Fruit fly (Drosophila melanogaster): ENCODE results near the gene CG5906.
A peak's percentile ranks its signal among the peaks of the same experiment; 100 is the strongest.

CG5906 gene

dm6 chr3L:11869328-11869727, 1.8 kb downstream of the CG5906 start (continued):
- no peak for TF ChIP-seq nmo (GFP tag; optimal IDR thresholded peaks at IDR 0.05)
- peak; percentile 29 for TF ChIP-seq Meics (GFP tag; optimal IDR thresholded peaks at IDR 0.05)
- peak; percentile 16 for TF ChIP-seq cwo (GFP tag; optimal IDR thresholded peaks at IDR 0.05)
- TF ChIP-seq bcd (GFP tag; optimal IDR thresholded peaks at IDR 0.05), result peak; percentile 1
- TF ChIP-seq dmrt99B (tag; optimal IDR thresholded peaks at IDR 0.05), result peak; percentile 11
- no peak for TF ChIP-seq h (optimal IDR thresholded peaks at IDR 0.05)
- TF ChIP-seq CG32532 (GFP tag; IDR thresholded peaks at IDR 0.05), result peak; percentile 40; the same call in 1 of the 2 replicates
- TF ChIP-seq Hmr (GFP tag; optimal IDR thresholded peaks at IDR 0.05), result peak; percentile 44
- TF ChIP-seq CG2678 (tag; optimal IDR thresholded peaks at IDR 0.05), result peak; percentile 44
- TF ChIP-seq CG12769 (tag; optimal IDR thresholded peaks at IDR 0.05), result peak; percentile 51
- peak; percentile 39 for TF ChIP-seq Hand (GFP tag; optimal IDR thresholded peaks at IDR 0.05)
- TF ChIP-seq CG8290 (GFP tag; optimal IDR thresholded peaks at IDR 0.05), result no peak
- TF ChIP-seq CG8290 (tag; optimal IDR thresholded peaks at IDR 0.05), result peak in 1 of 2 experiments; percentile 42
- no peak for TF ChIP-seq GATAe (GFP tag; conservative IDR thresholded peaks at IDR 0.05)
- no peak for TF ChIP-seq pan (optimal IDR thresholded peaks at IDR 0.05)
- peak in 1 of 2 experiments; percentile 25 for TF ChIP-seq pan (GFP tag; optimal IDR thresholded peaks at IDR 0.05 in 1 of 2, IDR thresholded peaks at IDR 0.05 in 1 of 2)
- peak; percentile 24 for TF ChIP-seq grau (tag; optimal IDR thresholded peaks at IDR 0.05)
- TF ChIP-seq lab (GFP tag; optimal IDR thresholded peaks at IDR 0.05), result peak; percentile 39
- peak in 1 of 2 experiments; percentile 25 for TF ChIP-seq Hr51 (GFP tag; optimal IDR thresholded peaks at IDR 0.05)
- TF ChIP-seq CG7839 (tag; optimal IDR thresholded peaks at IDR 0.05), result peak; percentile 15
- TF ChIP-seq CG18599 (GFP tag; optimal IDR thresholded peaks at IDR 0.05), result peak; percentile 55
- no peak for TF ChIP-seq Sox100B (GFP tag; optimal IDR thresholded peaks at IDR 0.05)
- TF ChIP-seq slbo (GFP tag; IDR thresholded peaks at IDR 0.05), result peak; percentile 55
- TF ChIP-seq Max (GFP tag; optimal IDR thresholded peaks at IDR 0.05), result no peak
- peak; percentile 13 for TF ChIP-seq scrt (GFP tag; optimal IDR thresholded peaks at IDR 0.05)
- no peak for TF ChIP-seq abd-A (tag; optimal IDR thresholded peaks at IDR 0.05)
- TF ChIP-seq CG11723 (GFP tag; optimal IDR thresholded peaks at IDR 0.05), result no peak
- no peak for TF ChIP-seq stc (GFP tag; IDR thresholded peaks at IDR 0.05)

dm6 chr3L:11863587-11863986, 7.5 kb downstream of the CG5906 start:
- peak; percentile 62 for TF ChIP-seq CG2678 (tag; optimal IDR thresholded peaks at IDR 0.05)
- TF ChIP-seq CG18599 (GFP tag; optimal IDR thresholded peaks at IDR 0.05), result peak; percentile 74
- peak; percentile 39 for TF ChIP-seq CG8924 (tag; optimal IDR thresholded peaks at IDR 0.05)
- TF ChIP-seq CG13424 (tag; optimal IDR thresholded peaks at IDR 0.05), result peak; percentile 50
- TF ChIP-seq CG10209 (GFP tag; optimal IDR thresholded peaks at IDR 0.05), result peak; percentile 11
- TF ChIP-seq CG17361 (GFP tag; IDR thresholded peaks at IDR 0.05), result peak; percentile 52; the same call in 1 of the 3 replicates
- TF ChIP-seq lmd (GFP tag; IDR thresholded peaks at IDR 0.05), result 0 out of 2 replicates have a peak, but pooled peaks have one; percentile 11
- TF ChIP-seq CG13296 (GFP tag; optimal IDR thresholded peaks at IDR 0.05), result peak; percentile 28
- TF ChIP-seq HLH54F (GFP tag; optimal IDR thresholded peaks at IDR 0.05), result no peak
- TF ChIP-seq CG3281 (GFP tag; optimal IDR thresholded peaks at IDR 0.05), result peak; percentile 52
- TF ChIP-seq Vsx1 (GFP tag; optimal IDR thresholded peaks at IDR 0.05), result no peak
- no peak for TF ChIP-seq CG34224 (GFP tag; IDR thresholded peaks at IDR 0.05; ENCODE audit: partially characterized antibody)
- no peak for TF ChIP-seq CG3065 (GFP tag; optimal IDR thresholded peaks at IDR 0.05)
- TF ChIP-seq Fer1 (GFP tag; optimal IDR thresholded peaks at IDR 0.05), result peak; percentile 61
- no peak for TF ChIP-seq CG17612 (GFP tag; IDR thresholded peaks at IDR 0.05)
- TF ChIP-seq CG7556 (GFP tag; optimal IDR thresholded peaks at IDR 0.05), result peak; percentile 76
- TF ChIP-seq Meics (GFP tag; optimal IDR thresholded peaks at IDR 0.05), result peak; percentile 60
- TF ChIP-seq cwo (GFP tag; optimal IDR thresholded peaks at IDR 0.05), result peak; percentile 30
- TF ChIP-seq CG18619 (GFP tag; optimal IDR thresholded peaks at IDR 0.05), result peak; percentile 32
- TF ChIP-seq schlank (tag; optimal IDR thresholded peaks at IDR 0.05), result no peak
- peak; percentile 59 for TF ChIP-seq Hmr (GFP tag; optimal IDR thresholded peaks at IDR 0.05)
- TF ChIP-seq CG5245 (GFP tag; optimal IDR thresholded peaks at IDR 0.05), result no peak
- no peak for TF ChIP-seq jumu (GFP tag; optimal IDR thresholded peaks at IDR 0.05)
- TF ChIP-seq crol (GFP tag; IDR thresholded peaks at IDR 0.05), result no peak
- peak; percentile 26 for TF ChIP-seq Deaf1 (tag; optimal IDR thresholded peaks at IDR 0.05)
- 0 out of 3 replicates have a peak, but pooled peaks have one; percentile 31 for TF ChIP-seq dysf (GFP tag; IDR thresholded peaks at IDR 0.05)
- peak; percentile 13 for TF ChIP-seq CG12659 (GFP tag; optimal IDR thresholded peaks at IDR 0.05)
